Worm (Caenorhabditis elegans): ENCODE data around the gene jhdm-1.

Gene jhdm-1

DNA sequence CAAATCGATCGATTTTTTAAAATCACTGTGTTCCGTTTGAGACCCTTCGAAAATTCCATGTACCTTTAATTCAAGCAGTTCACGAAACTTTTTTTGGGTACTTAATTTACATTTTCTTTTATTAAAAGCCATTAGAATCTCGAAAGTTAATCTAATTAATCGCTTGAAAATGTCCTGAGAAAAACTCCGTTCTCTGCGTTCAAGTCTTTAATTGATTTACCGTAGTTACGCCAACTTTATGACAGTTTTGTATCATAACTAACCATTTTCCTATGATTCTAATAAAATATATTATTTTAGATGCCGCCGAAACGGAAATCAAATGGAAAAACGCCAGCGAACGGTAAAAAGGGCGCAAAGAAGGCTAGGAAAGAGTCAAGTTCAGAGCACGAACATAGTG, at the start of gene jhdm-1:
Gene jhdm-1, plus strand, starts transcription at position 301 of the 400 bp plus-strand sequence.
- TF ChIP-seq snpc-1.1 (tag; optimal IDR thresholded peaks at IDR 0.05; ENCODE audit: insufficient read depth) (no peak), Y79H2A.3 (GFP tag; conservative IDR thresholded peaks at IDR 0.05) (no peak), mes-4 (tag; optimal IDR thresholded peaks at IDR 0.05) (no peak), him-1 (tag; optimal IDR thresholded peaks at IDR 0.05) (no peak), dpl-1 (GFP tag; optimal IDR thresholded peaks at IDR 0.05) (no peak), die-1 (tag; optimal IDR thresholded peaks at IDR 0.05) (no peak), nhr-80 (tag; optimal IDR thresholded peaks at IDR 0.05) (no peak), repo-1 (tag; optimal IDR thresholded peaks at IDR 0.05) (no peak), hlh-12 (tag; optimal IDR thresholded peaks at IDR 0.05) (no peak), unc-130 (GFP tag; optimal IDR thresholded peaks at IDR 0.05) (no peak), tlf-1 (GFP tag; optimal IDR thresholded peaks at IDR 0.05) (no peak), ama-1 (optimal IDR thresholded peaks at IDR 0.05) (no peak), ama-1 (GFP tag; optimal IDR thresholded peaks at IDR 0.05) (no peak), ztf-6 (GFP tag; IDR thresholded peaks at IDR 0.05) (no peak), ceh-58 (GFP tag; IDR thresholded peaks at IDR 0.05) (no peak), ztf-26 (tag; optimal IDR thresholded peaks at IDR 0.05) (no peak), tbp1 (GFP tag; optimal IDR thresholded peaks at IDR 0.05) (no peak), zfh-2 (GFP tag; conservative IDR thresholded peaks at IDR 0.05) (no peak), nhr-179 (tag; optimal IDR thresholded peaks at IDR 0.05) (no peak)

DNA sequence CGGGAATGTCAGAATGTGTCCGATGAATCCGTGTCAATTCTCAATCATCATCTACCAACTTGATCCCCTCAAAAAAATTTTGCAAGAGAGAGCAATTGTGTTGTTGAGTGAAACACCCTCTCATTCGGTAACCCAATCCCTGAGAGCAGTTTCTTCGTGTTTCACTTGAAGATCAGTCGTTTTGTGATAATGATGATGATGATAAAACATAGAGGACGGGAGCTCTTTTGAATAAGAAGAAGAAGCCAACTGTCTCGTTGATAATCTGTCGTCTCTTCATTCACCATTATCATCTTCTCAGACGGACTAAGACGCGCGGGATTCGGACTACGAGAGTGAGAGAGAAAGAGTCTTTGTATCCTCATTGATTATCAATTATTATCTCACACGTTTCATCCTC, 49.2 kb upstream of the jhdm-1 start:
- TF ChIP-seq gei-17 (GFP tag; optimal IDR thresholded peaks at IDR 0.05) = no peak
- no peak for TF ChIP-seq ZK185.1 (tag; optimal IDR thresholded peaks at IDR 0.05; ENCODE audit: poor library complexity, severe bottlenecking)
- TF ChIP-seq let-526 (GFP tag; IDR thresholded peaks at IDR 0.05) = no peak
- TF ChIP-seq him-1 (tag; optimal IDR thresholded peaks at IDR 0.05) = no peak
- TF ChIP-seq ceh-79 (tag; optimal IDR thresholded peaks at IDR 0.05) = no peak
- no peak for TF ChIP-seq athp-1 (tag; optimal IDR thresholded peaks at IDR 0.05)
- no peak for TF ChIP-seq T26A5.8 (tag; optimal IDR thresholded peaks at IDR 0.05)
- no peak for TF ChIP-seq fkh-3 (tag; optimal IDR thresholded peaks at IDR 0.05)

DNA sequence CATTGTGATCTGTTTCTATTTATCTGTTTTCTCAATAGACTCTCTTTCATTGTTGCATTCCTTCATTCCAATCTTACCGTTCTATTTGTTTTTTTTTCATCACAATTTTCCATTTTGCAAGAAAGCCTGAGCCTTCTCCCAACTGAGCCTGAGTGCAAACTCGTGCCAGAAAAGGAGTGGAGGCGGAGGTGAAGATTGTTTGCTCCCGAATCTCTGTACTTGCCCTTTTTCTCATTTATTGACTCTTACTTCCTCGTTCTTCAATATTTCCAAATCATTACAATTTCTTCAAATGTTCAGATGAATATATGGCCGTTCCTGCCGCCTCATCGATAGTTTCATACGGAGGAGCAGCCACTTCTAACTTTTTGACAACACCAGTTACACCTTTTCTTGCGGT, 47.5 kb upstream of the jhdm-1 start, which contains the start of gene let-756:
Gene let-756, plus strand, starts transcription at position 301 of the 400 bp plus-strand sequence.
- TF ChIP-seq hrde-1 (tag; optimal IDR thresholded peaks at IDR 0.05; ENCODE audit: borderline replicate concordance) (no peak), T07F8.4 (tag; optimal IDR thresholded peaks at IDR 0.05) (no peak), attf-3 (GFP tag; conservative IDR thresholded peaks at IDR 0.05) (no peak), dpl-1 (GFP tag; optimal IDR thresholded peaks at IDR 0.05) (no peak), ccch-3 (GFP tag; optimal IDR thresholded peaks at IDR 0.05) (no peak), rec-8 (tag; optimal IDR thresholded peaks at IDR 0.05) (no peak)

DNA sequence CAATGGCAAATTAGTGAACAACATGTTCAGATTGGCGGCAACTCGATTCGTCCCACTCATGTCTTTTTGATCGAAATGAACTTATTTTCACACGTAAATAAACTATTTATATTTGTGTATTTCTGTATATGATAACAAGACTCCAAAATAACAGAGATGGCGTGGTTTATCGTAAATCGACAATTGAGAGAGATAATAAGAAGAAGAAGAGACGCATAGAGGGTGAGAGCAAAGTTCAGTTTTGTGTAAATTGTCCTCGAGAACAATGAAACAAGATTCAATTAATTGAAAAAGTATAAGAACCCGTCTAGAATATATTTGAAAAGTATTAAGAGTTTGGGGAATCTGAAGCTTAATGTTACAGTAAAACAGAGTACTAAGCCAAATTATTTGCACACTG, 42.9 kb upstream of the jhdm-1 start:
- TF ChIP-seq ztf-3 (GFP tag; optimal IDR thresholded peaks at IDR 0.05) (no peak), nhr-80 (tag; optimal IDR thresholded peaks at IDR 0.05) (peak; percentile 3)

DNA sequence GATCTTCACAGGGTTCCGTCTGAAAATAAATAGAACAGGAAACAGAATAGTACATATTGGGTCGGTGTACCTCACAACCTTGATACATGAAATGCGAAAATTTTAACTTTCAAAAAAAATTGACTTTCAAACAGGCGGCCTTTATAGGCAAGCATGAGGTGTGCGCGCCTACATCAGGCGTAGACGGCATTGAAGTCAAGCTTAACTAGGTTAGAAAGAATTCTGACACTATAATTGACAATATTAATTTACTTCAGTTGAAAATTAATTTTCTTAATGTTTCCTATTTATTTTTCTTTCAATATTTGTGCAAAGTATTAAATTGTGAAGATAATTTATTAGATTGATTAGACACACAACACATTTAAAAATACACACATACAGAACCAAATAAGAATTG, 42.4 kb upstream of the jhdm-1 start, which contains the start of gene C05D11.5:
Gene C05D11.5, minus strand, starts transcription at position 101 of the 400 bp plus-strand sequence.
- TF ChIP-seq unc-130 (GFP tag; optimal IDR thresholded peaks at IDR 0.05) = no peak
- no peak for TF ChIP-seq unc-62 (GFP tag; optimal IDR thresholded peaks at IDR 0.05)
- no peak for TF ChIP-seq nhr-80 (tag; optimal IDR thresholded peaks at IDR 0.05)
- no peak for TF ChIP-seq ets-4 (GFP tag; optimal IDR thresholded peaks at IDR 0.05)
- no peak for TF ChIP-seq ztf-3 (GFP tag; optimal IDR thresholded peaks at IDR 0.05)
- no peak for TF ChIP-seq die-1 (tag; optimal IDR thresholded peaks at IDR 0.05)
